Fruit fly (Drosophila melanogaster): Measurements from ENCODE around the gene CG2772.

Gene CG2772

DNA sequence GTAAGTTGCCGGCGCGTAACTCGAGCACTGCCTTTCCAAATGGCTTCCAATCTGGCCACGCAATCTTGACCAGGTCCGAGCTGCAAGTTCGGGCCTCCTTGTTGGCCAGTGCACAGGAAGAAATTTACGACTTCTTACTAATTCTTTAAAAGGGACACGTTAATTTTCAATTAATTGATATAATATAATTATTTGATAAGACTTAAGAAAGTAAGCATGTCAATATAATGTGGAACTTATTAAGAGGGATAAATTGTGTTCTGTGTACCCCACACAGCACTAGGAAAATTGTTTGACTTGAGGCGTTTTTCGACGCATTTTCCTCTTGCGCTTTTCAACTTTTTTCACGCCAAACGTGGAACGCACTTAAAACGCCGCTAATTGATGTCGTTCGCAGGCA lies 39.7 kb downstream of the CG2772 start (continued):
- TF ChIP-seq Sox14 (GFP tag; optimal IDR thresholded peaks at IDR 0.05) (no peak), CG7368 (GFP tag; optimal IDR thresholded peaks at IDR 0.05) (no peak), CG31627 (GFP tag; optimal IDR thresholded peaks at IDR 0.05) (no peak), Sox15 (GFP tag; optimal IDR thresholded peaks at IDR 0.05) (no peak), CG11294 (GFP tag; IDR thresholded peaks at IDR 0.05) (no peak), Hr4 (GFP tag; optimal IDR thresholded peaks at IDR 0.05) (peak; percentile 62), acj6 (GFP tag; optimal IDR thresholded peaks at IDR 0.05) (no peak), Blimp-1 (GFP tag; optimal IDR thresholded peaks at IDR 0.05) (no peak), Sox102F (GFP tag; optimal IDR thresholded peaks at IDR 0.05) (no peak), salr (GFP tag; optimal IDR thresholded peaks at IDR 0.05) (no peak), CG6854 (GFP tag; optimal IDR thresholded peaks at IDR 0.05) (no peak), Ets96B (tag; optimal IDR thresholded peaks at IDR 0.05) (no peak), CG4318 (GFP tag; optimal IDR thresholded peaks at IDR 0.05) (peak; percentile 23), dac (GFP tag; optimal IDR thresholded peaks at IDR 0.05) (peak; percentile 13), pdm3 (GFP tag; optimal IDR thresholded peaks at IDR 0.05) (no peak), eg (GFP tag; IDR thresholded peaks at IDR 0.05) (peak; percentile 44; the same call in 2 of the 3 replicates), CG32006 (GFP tag; optimal IDR thresholded peaks at IDR 0.05) (peak; percentile 69), CG6276 (GFP tag; optimal IDR thresholded peaks at IDR 0.05) (peak; percentile 36), CG8319 (GFP tag; optimal IDR thresholded peaks at IDR 0.05) (no peak), topi (GFP tag; optimal IDR thresholded peaks at IDR 0.05) (no peak)

DNA sequence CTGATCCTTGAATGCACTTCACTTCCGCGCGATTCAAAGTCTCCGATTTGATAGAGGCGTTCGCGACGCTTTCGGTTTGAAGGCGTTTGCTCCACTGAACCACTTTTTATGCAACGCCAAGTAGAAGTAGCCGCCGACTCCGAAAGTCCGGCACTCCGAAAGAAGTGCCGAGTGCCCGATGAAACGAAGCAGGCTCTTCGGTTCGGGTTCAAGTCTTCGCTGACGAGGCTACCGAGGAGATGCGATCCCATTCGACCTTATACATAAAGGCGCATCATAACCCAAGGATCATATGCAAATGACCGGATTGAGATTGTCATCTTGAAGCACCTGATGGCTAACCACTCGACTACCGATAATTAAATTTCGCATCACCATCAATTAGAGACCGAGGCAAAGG lies 45.2 kb downstream of the CG2772 start, which contains the start of gene CG15414:
Gene CG15414, minus strand, starts transcription at position 101 of the 400 bp plus-strand sequence.
- TF ChIP-seq fd59A (GFP tag; optimal IDR thresholded peaks at IDR 0.05) = no peak
- TF ChIP-seq eg (GFP tag; IDR thresholded peaks at IDR 0.05) = peak; percentile 42; the same call in 1 of the 3 replicates

DNA sequence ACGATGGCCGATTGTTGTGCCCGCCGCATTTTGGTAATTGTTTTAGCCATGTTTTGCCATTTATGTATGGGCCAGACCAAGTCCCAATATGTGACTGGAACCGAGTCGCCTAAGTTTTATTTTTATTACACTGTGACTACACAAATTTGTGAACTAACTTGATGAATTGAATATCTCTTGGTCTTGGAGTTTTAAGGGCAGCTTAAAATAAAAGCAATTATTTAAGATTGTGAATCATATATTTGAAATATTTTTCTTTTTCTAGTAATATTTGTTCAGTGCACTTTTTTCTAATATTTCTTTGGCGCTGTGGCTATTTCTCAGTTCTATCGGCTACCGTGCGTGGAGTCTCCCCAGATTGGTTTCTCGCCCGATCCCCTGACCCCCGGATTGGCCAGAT lies 47.7 kb downstream of the CG2772 start:
- TF ChIP-seq Gug (GFP tag; IDR thresholded peaks at IDR 0.05) (0 out of 2 replicates have a peak, but pooled peaks have one; percentile 28), CG32006 (GFP tag; optimal IDR thresholded peaks at IDR 0.05) (peak; percentile 16), CG15336 (GFP tag; IDR thresholded peaks at IDR 0.05) (peak; percentile 61), vri (GFP tag; optimal IDR thresholded peaks at IDR 0.05) (no peak), eg (GFP tag; IDR thresholded peaks at IDR 0.05) (peak; percentile 60; the same call in 1 of the 3 replicates), CG8119 (GFP tag; IDR thresholded peaks at IDR 0.05) (peak; percentile 37; the same call in 1 of the 3 replicates), CG10631 (GFP tag; optimal IDR thresholded peaks at IDR 0.05) (no peak)

DNA sequence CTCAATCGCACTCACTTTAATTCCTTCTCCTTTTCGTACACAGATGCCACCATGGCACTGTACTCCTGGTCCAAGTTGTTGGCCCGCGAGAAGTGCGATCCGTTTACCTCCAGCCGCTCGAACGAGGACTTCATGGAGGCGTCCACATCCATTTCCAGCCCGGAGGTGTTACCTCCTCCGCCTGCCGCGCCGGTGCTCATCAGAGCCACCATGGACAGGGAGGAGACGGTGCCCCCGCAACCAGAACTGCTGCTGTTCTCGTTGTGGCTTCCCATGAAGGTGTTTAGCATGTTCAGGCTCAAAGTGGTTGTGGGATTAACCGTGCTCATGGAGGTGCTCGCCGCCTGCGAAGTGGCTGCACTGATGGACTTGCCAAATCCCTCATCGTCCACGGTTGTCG lies 49.7 kb downstream of the CG2772 start:
- no peak for TF ChIP-seq acj6 (GFP tag; optimal IDR thresholded peaks at IDR 0.05)
- no peak for TF ChIP-seq svp (GFP tag)
- TF ChIP-seq OdsH (GFP tag; optimal IDR thresholded peaks at IDR 0.05) = no peak
- TF ChIP-seq Gug (GFP tag; IDR thresholded peaks at IDR 0.05) = no peak
- no peak for TF ChIP-seq Sox15 (GFP tag; optimal IDR thresholded peaks at IDR 0.05)
- TF ChIP-seq CG8119 (GFP tag; IDR thresholded peaks at IDR 0.05) = no peak
- no peak for TF ChIP-seq CG7368 (GFP tag; optimal IDR thresholded peaks at IDR 0.05)
